Worm (Caenorhabditis elegans) whole organism, L3 larva: ENCODE results near the gene gpa-12.

ENCODE experiments used
- R02D3.7 ChIP-seq: fragments of 150-350 bp; optimal IDR thresholded peaks from 2 replicates; lab custom pipeline; 2014; ENCODE audit warnings: missing biosample characterization, missing genetic modification characterization
- ZK546.5 ChIP-seq: sonication (generic microtip); optimal IDR thresholded peaks from 2 replicates; lab custom pipeline; 2017; ENCODE audit warnings: missing biosample characterization, missing genetic modification characterization
- aly-2 ChIP-seq: fragments of 150-350 bp; optimal IDR thresholded peaks from 2 replicates; lab custom pipeline; 2014; ENCODE audit warnings: missing biosample characterization, missing genetic modification characterization
- ama-1 ChIP-seq: fragments of 150-350 bp; optimal IDR thresholded peaks from 2 replicates; lab custom pipeline; 2018
- ceh-16 ChIP-seq: sonication (generic microtip); optimal IDR thresholded peaks from 2 replicates; lab custom pipeline; 2017; ENCODE audit warnings: missing biosample characterization, missing genetic modification characterization
- ceh-28 ChIP-seq: fragments of 150-350 bp; optimal IDR thresholded peaks from 2 replicates; lab custom pipeline; 2014; ENCODE audit warnings: missing biosample characterization, missing genetic modification reagents, missing genetic modification characterization
- ceh-82 ChIP-seq: fragments of 150-350 bp; optimal IDR thresholded peaks from 2 replicates; lab custom pipeline; 2014; ENCODE audit warnings: missing biosample characterization, missing genetic modification characterization
- ceh-9 ChIP-seq: sonication (generic microtip); optimal IDR thresholded peaks from 2 replicates; lab custom pipeline; 2018; ENCODE audit warnings: missing biosample characterization, missing genetic modification characterization
- daf-12 ChIP-seq: fragments of 150-350 bp; optimal IDR thresholded peaks from 2 replicates; lab custom pipeline; 2014; ENCODE audit warnings: missing biosample characterization, missing genetic modification reagents, missing genetic modification characterization
- egl-27 ChIP-seq: sonication (generic microtip); optimal IDR thresholded peaks from 4 replicates; lab custom pipeline; 2017; ENCODE audit warnings: missing biosample characterization, missing genetic modification reagents, missing genetic modification characterization
- egl-5 ChIP-seq: fragments of 150-350 bp; optimal IDR thresholded peaks from 2 replicates; lab custom pipeline; 2017; ENCODE audit warnings: missing biosample characterization, missing genetic modification reagents, missing genetic modification characterization, inconsistent platforms
- elt-1 ChIP-seq: fragments of 150-350 bp; optimal IDR thresholded peaks from 2 replicates; lab custom pipeline; 2014; ENCODE audit warnings: missing biosample characterization, missing genetic modification characterization
- elt-2 ChIP-seq: sonication (generic microtip); optimal IDR thresholded peaks from 2 replicates; lab custom pipeline; 2016; ENCODE audit warnings: missing genetic modification reagents, mild to moderate bottlenecking, missing genetic modification characterization, missing compliant biosample characterization
- elt-3 ChIP-seq, 3 experiments: fragments of 150-350 bp in 1 of 3; sonication (generic microtip) in 2 of 3; optimal IDR thresholded peaks; 2 replicates in 2 of 3; 4 replicates in 1 of 3; lab custom pipeline; 2014 to 2017; ENCODE audit warnings: missing biosample characterization in 3 of 3, missing genetic modification characterization in 3 of 3
- eor-1 ChIP-seq, 2 experiments: fragments of 150-350 bp; optimal IDR thresholded peaks; 2 replicates each; lab custom pipeline; 2014 to 2018; ENCODE audit warnings: missing biosample characterization in 2 of 2, missing genetic modification characterization in 2 of 2
- fkh-10 ChIP-seq: sonication (generic microtip); optimal IDR thresholded peaks from 2 replicates; lab custom pipeline; 2017; ENCODE audit warnings: missing biosample characterization, missing genetic modification reagents, missing genetic modification characterization
- fkh-2 ChIP-seq: fragments of 150-350 bp; optimal IDR thresholded peaks from 2 replicates; lab custom pipeline; 2014; ENCODE audit warnings: missing biosample characterization, missing genetic modification reagents, missing genetic modification characterization
- fos-1 ChIP-seq: fragments of 150-350 bp; optimal IDR thresholded peaks from 2 replicates; lab custom pipeline; 2014; ENCODE audit warnings: missing biosample characterization, missing genetic modification characterization
- hmg-11 ChIP-seq: sonication (generic microtip); optimal IDR thresholded peaks from 2 replicates; lab custom pipeline; 2016; ENCODE audit warnings: missing genetic modification characterization, missing compliant biosample characterization
- jun-1 ChIP-seq: fragments of 150-350 bp; optimal IDR thresholded peaks from 2 replicates; lab custom pipeline; 2014; ENCODE audit warnings: missing biosample characterization, missing genetic modification reagents, missing genetic modification characterization
- lin-15B ChIP-seq: fragments of 150-350 bp; optimal IDR thresholded peaks from 2 replicates; lab custom pipeline; 2014; ENCODE audit warnings: missing biosample characterization, missing genetic modification characterization
- lin-39 ChIP-seq: fragments of 150-350 bp; optimal IDR thresholded peaks from 2 replicates; lab custom pipeline; 2018; ENCODE audit warnings: missing biosample characterization, missing genetic modification reagents, missing genetic modification characterization
- lsy-12 ChIP-seq: sonication (generic microtip); optimal IDR thresholded peaks from 2 replicates; lab custom pipeline; 2016; ENCODE audit warnings: mild to moderate bottlenecking, missing genetic modification characterization, missing compliant biosample characterization
- mdl-1 ChIP-seq: fragments of 150-350 bp; optimal IDR thresholded peaks from 2 replicates; lab custom pipeline; 2014; ENCODE audit warnings: missing biosample characterization, missing genetic modification characterization
- mml-1 ChIP-seq: fragments of 150-350 bp; sonication (generic microtip); optimal IDR thresholded peaks from 3 replicates; lab custom pipeline; 2014; ENCODE audit warnings: missing biosample characterization, missing genetic modification characterization
- nfya-1 ChIP-seq: sonication (generic microtip); optimal IDR thresholded peaks from 2 replicates; lab custom pipeline; 2017; ENCODE audit warnings: missing genetic modification characterization, mild to moderate bottlenecking, missing compliant biosample characterization, antibody characterized with exemption, moderate library complexity; ENCODE audit not compliant: insufficient read depth
- nhr-11 ChIP-seq: fragments of 150-350 bp; optimal IDR thresholded peaks from 2 replicates; lab custom pipeline; 2014; ENCODE audit warnings: missing biosample characterization, missing genetic modification characterization
- nhr-12 ChIP-seq: fragments of 150-350 bp; optimal IDR thresholded peaks from 2 replicates; lab custom pipeline; 2014; ENCODE audit warnings: missing biosample characterization, missing genetic modification characterization
- nhr-23 ChIP-seq: fragments of 150-350 bp; optimal IDR thresholded peaks from 2 replicates; lab custom pipeline; 2014; ENCODE audit warnings: missing biosample characterization, missing genetic modification reagents, missing genetic modification characterization
- nhr-237 ChIP-seq: fragments of 150-350 bp; optimal IDR thresholded peaks from 2 replicates; lab custom pipeline; 2014; ENCODE audit warnings: missing biosample characterization, missing genetic modification characterization
- nhr-25 ChIP-seq: sonication (generic microtip); optimal IDR thresholded peaks from 2 replicates; lab custom pipeline; 2017; ENCODE audit warnings: missing biosample characterization, missing genetic modification characterization
- nhr-28 ChIP-seq: fragments of 150-350 bp; optimal IDR thresholded peaks from 2 replicates; lab custom pipeline; 2014; ENCODE audit warnings: missing biosample characterization, missing genetic modification characterization
- nhr-43 ChIP-seq: sonication (generic microtip); optimal IDR thresholded peaks from 2 replicates; lab custom pipeline; 2016; ENCODE audit warnings: mild to moderate bottlenecking, missing genetic modification characterization, missing compliant biosample characterization; ENCODE audit not compliant: poor library complexity, severe bottlenecking
- nhr-67 ChIP-seq: fragments of 150-350 bp; optimal IDR thresholded peaks from 2 replicates; lab custom pipeline; 2014; ENCODE audit warnings: missing biosample characterization, missing genetic modification characterization
- nhr-76 ChIP-seq: fragments of 150-350 bp; sonication (generic microtip); optimal IDR thresholded peaks from 5 replicates; lab custom pipeline; 2014; ENCODE audit warnings: missing biosample characterization, missing genetic modification characterization
- nhr-77 ChIP-seq: fragments of 150-350 bp; optimal IDR thresholded peaks from 2 replicates; lab custom pipeline; 2014; ENCODE audit warnings: missing biosample characterization, missing genetic modification characterization
- pha-4 ChIP-seq: fragments of 150-350 bp; optimal IDR thresholded peaks from 2 replicates; lab custom pipeline; 2014; ENCODE audit warnings: missing biosample characterization, missing genetic modification reagents, missing genetic modification characterization
- pqm-1 ChIP-seq: fragments of 150-350 bp; optimal IDR thresholded peaks from 2 replicates; lab custom pipeline; 2017; ENCODE audit warnings: missing biosample characterization, missing genetic modification characterization, inconsistent platforms
- sea-2 ChIP-seq: fragments of 150-350 bp; sonication (generic microtip); optimal IDR thresholded peaks from 4 replicates; lab custom pipeline; 2014; ENCODE audit warnings: missing biosample characterization, missing genetic modification reagents, missing genetic modification characterization
- skn-1 ChIP-seq: fragments of 150-350 bp; optimal IDR thresholded peaks from 2 replicates; lab custom pipeline; 2014; ENCODE audit warnings: missing biosample characterization, missing genetic modification characterization
- snpc-4 ChIP-seq: fragments of 150-350 bp; optimal IDR thresholded peaks from 2 replicates; lab custom pipeline; 2014; ENCODE audit warnings: missing biosample characterization, missing genetic modification characterization
- tbx-2 ChIP-seq: sonication (generic microtip); optimal IDR thresholded peaks from 2 replicates; lab custom pipeline; 2016; ENCODE audit warnings: mild to moderate bottlenecking, missing genetic modification characterization, missing compliant biosample characterization
- unc-39 ChIP-seq: sonication (generic microtip); optimal IDR thresholded peaks from 4 replicates; lab custom pipeline; 2017; ENCODE audit warnings: missing biosample characterization, missing genetic modification characterization
- unc-62 ChIP-seq: fragments of 150-350 bp; sonication (generic microtip); optimal IDR thresholded peaks from 4 replicates; lab custom pipeline; 2014; ENCODE audit warnings: missing biosample characterization, missing genetic modification reagents, missing genetic modification characterization
- zag-1 ChIP-seq: fragments of 150-350 bp; optimal IDR thresholded peaks from 2 replicates; lab custom pipeline; 2014; ENCODE audit warnings: missing biosample characterization, missing genetic modification characterization
- ztf-11 ChIP-seq: fragments of 150-350 bp; optimal IDR thresholded peaks from 2 replicates; lab custom pipeline; 2014; ENCODE audit warnings: missing biosample characterization, missing genetic modification characterization
- ztf-4 ChIP-seq: fragments of 150-350 bp; optimal IDR thresholded peaks from 2 replicates; lab custom pipeline; 2014; ENCODE audit warnings: missing biosample characterization, missing genetic modification characterization

gpa-12 gene

ce11 chrX:9213873-9214341, 29.4 kb upstream of the gpa-12 start, which contains the start of gene C35B8.3 (continued):
- TF ChIP-seq daf-12 (tag; lab: Kevin White, UChicago): no peak
- TF ChIP-seq, all 47 proteins: peak for 10

ce11 chrX:9225273-9225672, 18.1 kb upstream of the gpa-12 start:
- TF ChIP-seq egl-5 (tag; lab: Kevin White, UChicago) (no peak), elt-1 (tag; lab: Kevin White, UChicago) (peak; percentile 1), snpc-4 (tag; lab: Kevin White, UChicago) (no peak), lin-15B (no peak), nhr-76 (tag; lab: Kevin White, UChicago) (no peak), nhr-25 (tag; lab: Kevin White, UChicago) (peak; percentile 68), fkh-10 (GFP tag; lab: Kevin White, UChicago) (no peak), sea-2 (GFP tag; lab: Kevin White, UChicago) (no peak), fkh-2 (no peak), R02D3.7 (tag; lab: Kevin White, UChicago) (no peak), ceh-28 (tag; lab: Kevin White, UChicago) (no peak), ceh-16 (no peak), unc-39 (tag; lab: Kevin White, UChicago) (no peak), egl-27 (tag; lab: Kevin White, UChicago) (peak; percentile 53), nhr-77 (no peak), jun-1 (tag; lab: Kevin White, UChicago) (peak; percentile 14), nhr-12 (tag; lab: Kevin White, UChicago) (no peak), skn-1 (tag; lab: Kevin White, UChicago) (no peak), ceh-9 (tag; lab: Kevin White, UChicago) (no peak), nhr-43 (peak; percentile 20), ztf-11 (tag; lab: Kevin White, UChicago) (no peak), mdl-1 (tag; lab: Kevin White, UChicago) (no peak), ama-1 (lab: Kevin White, UChicago) (no peak), nhr-67 (no peak), ZK546.5 (no peak), nhr-237 (tag; lab: Kevin White, UChicago) (no peak), zag-1 (tag; lab: Kevin White, UChicago) (no peak), ceh-82 (tag; lab: Kevin White, UChicago) (no peak), pha-4 (tag; lab: Kevin White, UChicago) (peak; percentile 69), elt-2 (tag; lab: Kevin White, UChicago) (peak; percentile 60), elt-3 (tag; optimal IDR thresholded peaks at IDR 0.05; lab: Kevin White, UChicago) (no peak), ztf-4 (tag; lab: Kevin White, UChicago) (no peak), nhr-11 (tag; lab: Kevin White, UChicago) (no peak), pqm-1 (peak; percentile 45), tbx-2 (tag; lab: Kevin White, UChicago) (no peak), eor-1 (tag; optimal IDR thresholded peaks at IDR 0.05; lab: Kevin White, UChicago) (no peak), nhr-23 (tag; lab: Kevin White, UChicago) (peak; percentile 11), nfya-1 (tag; lab: Kevin White, UChicago) (no peak), daf-12 (tag; lab: Kevin White, UChicago) (no peak), lin-39 (tag; lab: Kevin White, UChicago) (no peak), mml-1 (tag; lab: Kevin White, UChicago) (no peak), fos-1 (tag; lab: Kevin White, UChicago) (no peak), hmg-11 (tag; lab: Kevin White, UChicago) (peak; percentile 19), lsy-12 (tag; lab: Kevin White, UChicago) (peak; percentile 15), aly-2 (no peak), nhr-28 (tag; lab: Kevin White, UChicago) (no peak), unc-62 (GFP tag; lab: Kevin White, UChicago) (no peak)
